Fruit fly (Drosophila melanogaster): ENCODE results near the gene Npc2e.

DNA sequence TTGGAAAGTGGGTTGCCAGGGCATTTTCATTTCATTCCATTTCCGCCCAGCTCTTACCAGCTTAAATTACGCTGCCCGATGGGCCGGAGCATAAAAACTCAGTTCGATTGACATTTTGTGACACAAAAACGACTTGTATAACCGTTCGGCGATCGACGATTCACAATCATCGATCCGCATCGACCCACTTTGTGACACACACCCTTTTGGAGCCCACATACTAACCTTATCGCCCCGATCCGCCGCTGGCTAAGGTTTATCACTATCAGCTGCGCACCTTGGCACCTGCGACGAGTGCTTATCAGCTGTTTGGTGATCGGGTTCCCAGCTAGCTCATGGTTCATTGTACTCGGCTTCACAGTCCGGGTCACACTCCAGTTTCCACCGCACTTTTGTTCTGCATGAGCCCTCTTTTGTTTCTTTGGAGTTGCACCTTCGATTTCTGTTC lies 46.3 kb downstream of the Npc2e start:
- TF ChIP-seq CG17806 (tag; optimal IDR thresholded peaks at IDR 0.05) (no peak), CG15710 (tag; optimal IDR thresholded peaks at IDR 0.05) (no peak)
